Worm (Caenorhabditis elegans) whole organism, midembryonic: Measurements from ENCODE around the gene citk-1.

ENCODE experiments used
- T22C8.4 ChIP-seq: fragments of 200-800 bp; sonication (Bioruptor generic); IDR thresholded peaks from 2 replicates; pipeline ENCODE4 v1.3.6; 2022; ENCODE audit warnings: missing genetic modification characterization, missing compliant biosample characterization
- cog-1 ChIP-seq: sonication (generic microtip); optimal IDR thresholded peaks from 2 replicates; lab custom pipeline; 2016; ENCODE audit warnings: missing genetic modification characterization, missing compliant biosample characterization
- flt-1 ChIP-seq: fragments of 200-800 bp; sonication (Bioruptor generic); IDR thresholded peaks from 2 replicates; pipeline ENCODE4 v1.3.6; 2022; ENCODE audit warnings: missing genetic modification characterization, missing compliant biosample characterization
- klf-2 ChIP-seq: fragments of 200-800 bp; sonication (Bioruptor generic); conservative IDR thresholded peaks from 2 replicates; pipeline ENCODE4 v1.3.6; 2022; ENCODE audit warnings: missing genetic modification reagents, missing genetic modification characterization, missing compliant biosample characterization
- med-1 ChIP-seq: sonication (generic microtip); optimal IDR thresholded peaks from 2 replicates; lab custom pipeline; 2017; ENCODE audit warnings: missing genetic modification characterization, mild to moderate bottlenecking, missing compliant biosample characterization, antibody characterized with exemption, missing genetic modification reagents; ENCODE audit not compliant: insufficient read depth
- ref-1 ChIP-seq: fragments of 200-800 bp; sonication (Bioruptor generic); conservative IDR thresholded peaks from 2 replicates; pipeline ENCODE4 v1.3.6; 2022; ENCODE audit warnings: missing genetic modification reagents, missing genetic modification characterization, missing compliant biosample characterization
- tab-1 ChIP-seq: fragments of 200-800 bp; sonication (Bioruptor generic); IDR thresholded peaks from 2 replicates; pipeline ENCODE4 v1.3.6; 2022; ENCODE audit warnings: missing genetic modification characterization, missing compliant biosample characterization
- ztf-23 ChIP-seq: fragments of 200-800 bp; sonication (Bioruptor generic); IDR thresholded peaks from 2 replicates; pipeline ENCODE4 v1.3.6; 2022; ENCODE audit warnings: missing genetic modification reagents, missing genetic modification characterization, missing compliant biosample characterization
- ztf-29 ChIP-seq: fragments of 200-800 bp; sonication (Bioruptor generic); IDR thresholded peaks from 2 replicates; pipeline ENCODE4 v1.3.6; 2022; ENCODE audit warnings: missing genetic modification reagents, missing genetic modification characterization, missing compliant biosample characterization

citk-1 gene

ce11 chrII:13958359-13958758 is 49.6 kb downstream of the citk-1 start:
- TF ChIP-seq klf-2 (GFP tag; lab: Robert Waterston, UW), result no peak
- no peak for TF ChIP-seq T22C8.4
- no peak for TF ChIP-seq flt-1 (GFP tag; lab: Robert Waterston, UW)
- TF ChIP-seq cog-1 (tag; lab: Kevin White, UChicago), result no peak
- TF ChIP-seq ztf-29, result no peak
- no peak for TF ChIP-seq med-1 (GFP tag; lab: Kevin White, UChicago)
- TF ChIP-seq ztf-23 (GFP tag; lab: Robert Waterston, UW), result no peak
- TF ChIP-seq tab-1 (GFP tag; lab: Robert Waterston, UW), result no peak
- no peak for TF ChIP-seq ref-1 (GFP tag; lab: Robert Waterston, UW)

- TF ChIP-seq flt-1 (GFP tag; lab: Robert Waterston, UW) (no peak), cog-1 (tag; lab: Kevin White, UChicago) (no peak), tab-1 (GFP tag; lab: Robert Waterston, UW) (no peak), ztf-23 (GFP tag; lab: Robert Waterston, UW) (no peak), med-1 (GFP tag; lab: Kevin White, UChicago) (no peak), T22C8.4 (no peak), klf-2 (GFP tag; lab: Robert Waterston, UW) (no peak), ztf-29 (no peak), ref-1 (GFP tag; lab: Robert Waterston, UW) (no peak)
Observed at ce11 chrII:13961567-13961966, 52.9 kb downstream of the citk-1 start.

DNA sequence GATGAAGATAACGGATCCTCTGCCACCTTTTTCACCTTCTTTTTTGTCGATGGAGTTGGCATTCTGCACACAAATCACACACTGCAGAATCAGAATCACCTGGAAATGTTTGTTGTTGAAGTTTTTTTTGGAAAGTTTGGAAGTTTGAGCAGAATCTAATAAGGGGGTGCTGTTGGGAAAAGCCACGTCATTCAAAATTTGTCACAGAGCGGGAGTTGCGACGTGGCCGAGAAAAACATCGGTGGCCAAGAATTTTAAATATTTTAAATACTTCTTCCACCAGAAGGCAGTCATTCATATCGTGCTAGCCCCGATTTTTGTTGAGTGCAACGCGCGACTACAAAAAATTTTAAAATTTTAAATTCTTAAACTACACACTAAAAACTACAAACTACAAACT is 53.6 kb downstream of the citk-1 start, which contains the start of gene rpi-1:
Gene rpi-1 (minus strand): TSS at position 101 of the 400 bp plus-strand sequence.
- TF ChIP-seq ztf-29, result no peak
- no peak for TF ChIP-seq cog-1 (tag; lab: Kevin White, UChicago)
- TF ChIP-seq T22C8.4, result no peak
- TF ChIP-seq ztf-23 (GFP tag; lab: Robert Waterston, UW), result no peak
- TF ChIP-seq med-1 (GFP tag; lab: Kevin White, UChicago), result no peak
- TF ChIP-seq klf-2 (GFP tag; lab: Robert Waterston, UW), result no peak

ce11 chrII:13964325-13964724 is 55.6 kb downstream of the citk-1 start:
- TF ChIP-seq med-1 (GFP tag; lab: Kevin White, UChicago) (no peak), ztf-29 (no peak), ztf-23 (GFP tag; lab: Robert Waterston, UW) (no peak), tab-1 (GFP tag; lab: Robert Waterston, UW) (no peak), cog-1 (tag; lab: Kevin White, UChicago) (no peak)
